Fruit fly (Drosophila melanogaster): ENCODE measurements around the gene CG9231.
A peak's percentile ranks its signal among the peaks of the same experiment; 100 is the strongest.

DNA sequence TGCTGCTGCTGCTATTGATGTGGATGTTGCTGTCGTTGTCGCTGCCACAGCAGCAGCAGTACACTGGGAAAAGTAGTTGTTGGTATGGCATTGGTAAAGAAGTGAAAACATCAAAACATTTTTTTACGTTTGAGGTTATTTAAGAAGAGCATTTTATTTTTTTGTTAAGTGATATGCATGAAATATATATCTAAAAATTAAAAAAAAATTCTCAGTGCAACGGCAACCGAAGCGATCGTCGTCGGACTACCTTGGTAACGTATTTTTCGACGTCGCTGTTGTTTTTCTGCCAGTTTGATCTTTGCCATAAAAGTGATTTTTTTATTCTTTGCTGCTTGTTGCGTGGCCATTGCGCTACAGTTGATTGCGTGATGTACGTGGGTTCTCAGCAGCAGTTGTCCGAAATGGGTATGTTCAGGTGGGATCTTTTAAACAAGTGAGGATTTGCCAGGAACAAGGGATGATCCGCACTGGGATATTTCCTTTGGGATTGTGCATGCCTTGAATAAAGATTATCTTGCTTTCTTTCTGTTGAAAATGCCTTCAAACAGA, 25.0 kb downstream of the CG9231 start:
- TF ChIP-seq Hr39 (GFP tag; optimal IDR thresholded peaks at IDR 0.05) = peak; percentile 98
- TF ChIP-seq Sox14 (GFP tag; optimal IDR thresholded peaks at IDR 0.05) = peak; percentile 98
- TF ChIP-seq fd59A (GFP tag; optimal IDR thresholded peaks at IDR 0.05) = peak; percentile 99
- TF ChIP-seq OdsH (GFP tag; optimal IDR thresholded peaks at IDR 0.05) = peak; percentile 98
- TF ChIP-seq Met (GFP tag; optimal IDR thresholded peaks at IDR 0.05) = peak; percentile 99
- TF ChIP-seq CG6276 (GFP tag; optimal IDR thresholded peaks at IDR 0.05) = peak; percentile 96
- TF ChIP-seq Blimp-1 (GFP tag; optimal IDR thresholded peaks at IDR 0.05) = peak; percentile 94
- TF ChIP-seq CG11294 (GFP tag; IDR thresholded peaks at IDR 0.05) = peak; percentile 94
- peak; percentile 98 for TF ChIP-seq CG9139 (GFP tag; optimal IDR thresholded peaks at IDR 0.05)
- TF ChIP-seq Ets96B (tag; optimal IDR thresholded peaks at IDR 0.05) = peak; percentile 98
- TF ChIP-seq vri (GFP tag; optimal IDR thresholded peaks at IDR 0.05) = peak; percentile 97
- peak; percentile 97 for TF ChIP-seq CG11762 (GFP tag; optimal IDR thresholded peaks at IDR 0.05; ENCODE audit: insufficient read depth)

Data from whole organism, prepupa.